Fruit fly (Drosophila melanogaster): ENCODE measurements around the gene snRNP-U1-70K.

The snRNP-U1-70K gene

dm6 chr2L:6956725-6957124, 14.8 kb downstream of the snRNP-U1-70K start, which contains the start of the genes CG13775 and CG3430 (continued):
- TF ChIP-seq CG6654 (GFP tag; optimal IDR thresholded peaks at IDR 0.05) (no peak), CG7271 (tag; optimal IDR thresholded peaks at IDR 0.05) (peak; percentile 38), CG8944 (GFP tag; optimal IDR thresholded peaks at IDR 0.05) (no peak), CG14441 (GFP tag; IDR thresholded peaks at IDR 0.05) (no peak), CG15073 (GFP tag; optimal IDR thresholded peaks at IDR 0.05) (no peak), CG5245 (GFP tag; optimal IDR thresholded peaks at IDR 0.05) (no peak), CG3281 (GFP tag; optimal IDR thresholded peaks at IDR 0.05) (peak; percentile 32), CG14667 (GFP tag; IDR thresholded peaks at IDR 0.05) (no peak), sd (tag; optimal IDR thresholded peaks at IDR 0.05) (no peak), exex (tag; optimal IDR thresholded peaks at IDR 0.05) (no peak), Med (GFP tag) (peak; percentile 92), YL-1 (GFP tag; optimal IDR thresholded peaks at IDR 0.05) (peak; percentile 32), pho (GFP tag; optimal IDR thresholded peaks at IDR 0.05) (peak; percentile 57), HLHmδ (GFP tag; optimal IDR thresholded peaks at IDR 0.05) (no peak), CG9932 (GFP tag; IDR thresholded peaks at IDR 0.05) (peak; percentile 61), CG10431 (GFP tag; optimal IDR thresholded peaks at IDR 0.05) (no peak), GATAe (GFP tag; conservative IDR thresholded peaks at IDR 0.05) (no peak), dysf (GFP tag; IDR thresholded peaks at IDR 0.05) (peak; percentile 40; the same call in 1 of the 3 replicates), CG8765 (GFP tag; IDR thresholded peaks at IDR 0.05) (no peak), CG10979 (tag; optimal IDR thresholded peaks at IDR 0.05) (no peak), CG32532 (GFP tag; IDR thresholded peaks at IDR 0.05) (peak; percentile 56; the same call in 1 of the 2 replicates), CG2875 (GFP tag; optimal IDR thresholded peaks at IDR 0.05) (no peak), wor (GFP tag; IDR thresholded peaks at IDR 0.05) (no peak), sim (GFP tag; IDR thresholded peaks at IDR 0.05) (no peak), Dip3 (GFP tag; optimal IDR thresholded peaks at IDR 0.05) (no peak), tll (GFP tag; optimal IDR thresholded peaks at IDR 0.05) (no peak), CG30431 (GFP tag; optimal IDR thresholded peaks at IDR 0.05) (no peak), H15 (GFP tag; IDR thresholded peaks at IDR 0.05) (no peak), CG13624 (GFP tag; optimal IDR thresholded peaks at IDR 0.05) (peak; percentile 57), lab (GFP tag; optimal IDR thresholded peaks at IDR 0.05) (no peak), CG9437 (GFP tag; optimal IDR thresholded peaks at IDR 0.05) (peak; percentile 2), CG6683 (GFP tag; optimal IDR thresholded peaks at IDR 0.05) (no peak), CG11398 (GFP tag; optimal IDR thresholded peaks at IDR 0.05) (no peak), CG8281 (tag; optimal IDR thresholded peaks at IDR 0.05) (no peak), CG6689 (GFP tag; IDR thresholded peaks at IDR 0.05) (no peak), HLH3B (GFP tag; IDR thresholded peaks at IDR 0.05) (no peak), ERR (GFP tag; optimal IDR thresholded peaks at IDR 0.05) (no peak), CG10267 (tag; optimal IDR thresholded peaks at IDR 0.05) (peak; percentile 14), Hr51 (GFP tag; optimal IDR thresholded peaks at IDR 0.05) (peak in 1 of 2 experiments; percentile 1), CG12659 (GFP tag; optimal IDR thresholded peaks at IDR 0.05) (peak; percentile 44), CG12769 (tag; optimal IDR thresholded peaks at IDR 0.05) (no peak), Kr (GFP tag; optimal IDR thresholded peaks at IDR 0.05) (no peak), Fer3 (tag; optimal IDR thresholded peaks at IDR 0.05) (no peak), Gug (GFP tag; IDR thresholded peaks at IDR 0.05) (peak; percentile 16; the same call in 1 of the 4 replicates), eyg (GFP tag; optimal IDR thresholded peaks at IDR 0.05) (no peak), CG7556 (GFP tag; optimal IDR thresholded peaks at IDR 0.05) (no peak), CG17802 (tag; optimal IDR thresholded peaks at IDR 0.05) (no peak), CG14710 (tag; optimal IDR thresholded peaks at IDR 0.05) (peak; percentile 43), Ada2b (GFP tag; IDR thresholded peaks at IDR 0.05) (no peak), CG32772 (GFP tag; IDR thresholded peaks at IDR 0.05) (0 out of 2 replicates have a peak, but pooled peaks have one; percentile 6), CG1529 (GFP tag; optimal IDR thresholded peaks at IDR 0.05) (no peak)
